Fruit fly (Drosophila melanogaster) Kc167 (cell line): Measurements from ENCODE around the gene Grl36b.

Experiments used
- h ChIP-seq: fragments of >200 bp; optimal IDR thresholded peaks from 3 replicates; lab custom pipeline; 2018; ENCODE audit warnings: missing external identifiers
- insv ChIP-seq: fragments of >200 bp; optimal IDR thresholded peaks from 3 replicates; lab custom pipeline; 2018; ENCODE audit warnings: missing external identifiers
- psq ChIP-seq: fragments of >200 bp; optimal IDR thresholded peaks from 2 replicates; lab custom pipeline; 2017; ENCODE audit warnings: missing external identifiers
- ttk ChIP-seq: sonication (Bioruptor generic); optimal IDR thresholded peaks from 2 replicates; lab custom pipeline; 2017; ENCODE audit warnings: missing external identifiers

dm6 chr2L:18143176-18143575 is 17.6 kb upstream of the Grl36b start:
- no peak for TF ChIP-seq ttk (lab: Kevin White, UChicago)
- no peak for TF ChIP-seq h (lab: Kevin White, UChicago)
- no peak for TF ChIP-seq psq (lab: Kevin White, UChicago)
- no peak for TF ChIP-seq insv (lab: Kevin White, UChicago)
